Worm (Caenorhabditis elegans) whole organism, L4/young adult: ENCODE data around the gene R07E4.1.

Source experiments
- W03F9.2 ChIP-seq: fragments of 150-350 bp; optimal IDR thresholded peaks from 2 replicates; lab custom pipeline; 2014; ENCODE audit warnings: missing biosample characterization, missing genetic modification characterization
- dao-5 ChIP-seq: sonication (generic microtip); optimal IDR thresholded peaks from 2 replicates; lab custom pipeline; 2016; ENCODE audit warnings: missing genotype, missing genetic modification characterization, moderate library complexity, missing compliant biosample characterization
- him-1 ChIP-seq: sonication (generic microtip); optimal IDR thresholded peaks from 2 replicates; lab custom pipeline; 2016; ENCODE audit warnings: missing genotype, missing genetic modification reagents, missing genetic modification characterization, missing compliant biosample characterization

DNA sequence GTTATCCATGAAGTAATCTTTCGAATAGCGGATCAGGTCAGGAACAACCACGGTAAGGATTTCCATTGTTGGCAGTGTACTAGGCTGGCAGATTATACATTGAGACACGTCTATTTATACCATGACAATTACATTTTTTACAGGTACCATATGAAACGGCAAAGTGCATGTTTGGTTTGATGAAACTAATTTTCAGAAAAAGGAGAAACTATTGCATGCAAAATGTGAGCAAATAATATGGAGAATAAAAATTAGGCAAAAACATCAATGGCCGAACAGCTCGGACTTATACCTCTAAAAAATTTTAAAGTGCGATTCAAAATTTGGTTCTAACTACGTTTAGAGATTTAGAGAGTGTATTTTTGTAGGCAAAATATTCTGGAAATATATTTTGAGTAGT lies 33.9 kb downstream of the R07E4.1 start, which contains the start of gene F22F4.5:
- TF ChIP-seq him-1 (tag; lab: Kevin White, UChicago) (no peak), dao-5 (tag; lab: Kevin White, UChicago) (no peak), W03F9.2 (tag; lab: Kevin White, UChicago) (no peak)
